Fruit fly (Drosophila melanogaster) whole organism, pupa: Measurements from ENCODE around the gene pod1.
A peak's percentile ranks its signal among the peaks of the same experiment; 100 is the strongest.

Experiments
- CG15710 ChIP-seq: fragments of 200-800 bp; sonication (Bioruptor generic); optimal IDR thresholded peaks from 2 replicates; lab custom pipeline; 2018; ENCODE audit warnings: missing biosample characterization, mild to moderate bottlenecking, missing genetic modification characterization, moderate library complexity
- CG17806 ChIP-seq: fragments of 200-800 bp; sonication (Bioruptor generic); optimal IDR thresholded peaks from 2 replicates; lab custom pipeline; 2018; ENCODE audit warnings: missing biosample characterization, mild to moderate bottlenecking, missing genetic modification characterization, moderate library complexity
- CG32121 ChIP-seq: fragments of 200-800 bp; sonication (Bioruptor generic); IDR thresholded peaks from 2 replicates; pipeline ENCODE4 v1.3.6; 2022; ENCODE audit warnings: missing biosample characterization, missing genetic modification characterization
- CG8159 ChIP-seq: fragments of 200-800 bp; sonication (Bioruptor generic); optimal IDR thresholded peaks from 3 replicates; lab custom pipeline; 2018; ENCODE audit warnings: missing biosample characterization, mild to moderate bottlenecking, missing genetic modification characterization, moderate library complexity
- CG8301 ChIP-seq: fragments of 200-800 bp; sonication (Bioruptor generic); optimal IDR thresholded peaks from 2 replicates; lab custom pipeline; 2018; ENCODE audit warnings: missing biosample characterization, mild to moderate bottlenecking, missing genetic modification characterization
- CG9948 ChIP-seq: fragments of 200-800 bp; sonication (Bioruptor generic); optimal IDR thresholded peaks from 2 replicates; lab custom pipeline; 2018; ENCODE audit warnings: missing biosample characterization, mild to moderate bottlenecking, missing genetic modification characterization, moderate library complexity
- EcR ChIP-seq: fragments of 200-800 bp; sonication (Bioruptor generic); optimal IDR thresholded peaks from 3 replicates; lab custom pipeline; 2019; ENCODE audit warnings: missing biosample characterization, missing genetic modification characterization, mild to moderate bottlenecking, moderate library complexity, missing genetic modification reagents
- Ets98B ChIP-seq: fragments of 200-800 bp; sonication (Bioruptor generic); IDR thresholded peaks from 2 replicates; pipeline ENCODE4 v1.3.6; 2022; ENCODE audit warnings: missing biosample characterization, missing genetic modification characterization
- Pif1B ChIP-seq: fragments of 200-800 bp; sonication (Bioruptor generic); optimal IDR thresholded peaks from 3 replicates; lab custom pipeline; 2016; ENCODE audit warnings: missing biosample characterization, missing genetic modification characterization
- rn ChIP-seq: fragments of 200-800 bp; sonication (Bioruptor generic); IDR thresholded peaks from 2 replicates; pipeline ENCODE4 v1.3.6; 2022; ENCODE audit warnings: missing biosample characterization, missing genetic modification characterization

dm6 chrX:6803312-6803794 is at the start of gene pod1, which contains the start of gene C3G:
- TF ChIP-seq EcR (GFP tag; lab: Kevin White, UChicago) (no peak), CG8301 (tag; lab: Kevin White, UChicago) (no peak), Pif1B (peak; percentile 47), CG8159 (tag; lab: Kevin White, UChicago) (no peak), rn (GFP tag; lab: Robert Waterston, UW) (no peak), CG9948 (tag; lab: Kevin White, UChicago) (no peak), Ets98B (GFP tag; lab: Robert Waterston, UW) (no peak), CG15710 (no peak), CG32121 (no peak), CG17806 (tag; lab: Kevin White, UChicago) (no peak)
